Worm (Caenorhabditis elegans) whole organism, young adult: Measurements from ENCODE around the gene cyp-31A2.
A peak's percentile ranks its signal among the peaks of the same experiment; 100 is the strongest.

ENCODE experiments used
- B0019.2 ChIP-seq: fragments of 200-800 bp; sonication (Bioruptor generic); conservative IDR thresholded peaks from 2 replicates; pipeline ENCODE4 v1.3.6; 2022; ENCODE audit warnings: missing genetic modification reagents, missing genetic modification characterization, missing compliant biosample characterization
- B0035.1 ChIP-seq: sonication (generic microtip); optimal IDR thresholded peaks from 2 replicates; lab custom pipeline; 2016; ENCODE audit warnings: missing genetic modification characterization, mild to moderate bottlenecking, missing compliant biosample characterization, missing genotype, missing genetic modification reagents
- B0336.3 ChIP-seq: fragments of 200-800 bp; sonication (Bioruptor generic); IDR thresholded peaks from 2 replicates; pipeline ENCODE4 v1.3.6; 2022; ENCODE audit warnings: missing genetic modification characterization, missing compliant biosample characterization
- D2030.7 ChIP-seq: fragments of 200-800 bp; sonication (Bioruptor generic); IDR thresholded peaks from 2 replicates; pipeline ENCODE4 v1.3.6; 2022; ENCODE audit warnings: missing genetic modification reagents, missing genetic modification characterization, missing compliant biosample characterization
- F49E8.2 ChIP-seq: sonication (generic microtip); optimal IDR thresholded peaks from 3 replicates; lab custom pipeline; 2017; ENCODE audit warnings: missing genetic modification characterization, mild to moderate bottlenecking, missing compliant biosample characterization, antibody characterized with exemption, moderate library complexity; ENCODE audit not compliant: insufficient read depth
- F55B11.4 ChIP-seq: sonication (generic microtip); optimal IDR thresholded peaks from 2 replicates; lab custom pipeline; 2016; ENCODE audit warnings: missing compliant biosample characterization, missing genetic modification characterization, borderline replicate concordance; ENCODE audit not compliant: insufficient read depth
- K11D2.4 ChIP-seq: fragments of 200-800 bp; sonication (Bioruptor generic); IDR thresholded peaks from 2 replicates; pipeline ENCODE4 v1.3.6; 2022; ENCODE audit warnings: missing genetic modification reagents, missing genetic modification characterization, missing compliant biosample characterization
- T07F8.4 ChIP-seq: sonication (generic microtip); optimal IDR thresholded peaks from 2 replicates; lab custom pipeline; 2016; ENCODE audit warnings: mild to moderate bottlenecking, missing genetic modification characterization, moderate library complexity, missing compliant biosample characterization
- T26A5.8 ChIP-seq: sonication (generic microtip); optimal IDR thresholded peaks from 2 replicates; lab custom pipeline; 2016; ENCODE audit warnings: missing genetic modification characterization, missing compliant biosample characterization
- Y95B8A.8 ChIP-seq: fragments of 200-800 bp; sonication (Bioruptor generic); IDR thresholded peaks from 2 replicates; pipeline ENCODE4 v1.3.6; 2022; ENCODE audit warnings: missing genetic modification reagents, missing genetic modification characterization, missing compliant biosample characterization
- ama-1 ChIP-seq, 3 experiments: fragments of 150-350 bp in 1 of 3; sonication (generic microtip) in 2 of 3; optimal IDR thresholded peaks; 2 replicates each; lab custom pipeline; 2014 to 2018; ENCODE audit warnings: missing biosample characterization in 2 of 3, missing genetic modification characterization in 2 of 3, missing genetic modification reagents in 2 of 3
- attf-3 ChIP-seq: fragments of 200-800 bp; sonication (Bioruptor generic); conservative IDR thresholded peaks from 2 replicates; pipeline ENCODE4 v1.3.6; 2022; ENCODE audit warnings: missing genetic modification reagents, missing genetic modification characterization, missing compliant biosample characterization
- attf-6 ChIP-seq: fragments of 200-800 bp; sonication (Bioruptor generic); IDR thresholded peaks from 2 replicates; pipeline ENCODE4 v1.3.6; 2022; ENCODE audit warnings: missing genetic modification reagents, missing genetic modification characterization, missing compliant biosample characterization
- bed-2 ChIP-seq: fragments of 200-800 bp; sonication (Bioruptor generic); IDR thresholded peaks from 2 replicates; pipeline ENCODE4 v1.3.6; 2022; ENCODE audit warnings: missing genetic modification reagents, missing genetic modification characterization, missing compliant biosample characterization
- cebp-1 ChIP-seq, 2 experiments: fragments of 200-800 bp in 1 of 2; sonication (Bioruptor generic) in 1 of 2; sonication (generic microtip) in 1 of 2; IDR thresholded peaks in 1 of 2; optimal IDR thresholded peaks in 1 of 2; 2 replicates each; pipeline versions ENCODE4 v1.3.6 to Lab custom; 2017 to 2022; ENCODE audit warnings: missing compliant biosample characterization in 2 of 2, missing genetic modification characterization in 2 of 2, mild to moderate bottlenecking in 1 of 2, missing genetic modification reagents in 1 of 2, moderate library complexity in 1 of 2
- cebp-2 ChIP-seq: fragments of 200-800 bp; sonication (Bioruptor generic); IDR thresholded peaks from 2 replicates; pipeline ENCODE4 v1.3.6; 2022; ENCODE audit warnings: missing genetic modification characterization, missing compliant biosample characterization
- ceh-100 ChIP-seq: fragments of 200-800 bp; sonication (Bioruptor generic); IDR thresholded peaks from 2 replicates; pipeline ENCODE4 v1.3.6; 2022; ENCODE audit warnings: missing genetic modification reagents, missing genetic modification characterization, missing compliant biosample characterization
- ceh-91 ChIP-seq: fragments of 200-800 bp; sonication (Bioruptor generic); IDR thresholded peaks from 2 replicates; pipeline ENCODE4 v1.3.6; 2022; ENCODE audit warnings: missing genetic modification reagents, missing genetic modification characterization, missing compliant biosample characterization
- chd-7 ChIP-seq: sonication (generic microtip); optimal IDR thresholded peaks from 2 replicates; lab custom pipeline; 2016; ENCODE audit warnings: mild to moderate bottlenecking, missing genetic modification characterization, moderate library complexity, missing compliant biosample characterization
- dox-1 ChIP-seq: fragments of 200-800 bp; sonication (Bioruptor generic); IDR thresholded peaks from 2 replicates; pipeline ENCODE4 v1.3.6; 2022; ENCODE audit warnings: missing genetic modification reagents, missing genetic modification characterization, missing compliant biosample characterization
- egrh-3 ChIP-seq: fragments of 200-800 bp; sonication (Bioruptor generic); IDR thresholded peaks from 2 replicates; pipeline ENCODE4 v1.3.6; 2022; ENCODE audit warnings: missing genetic modification reagents, missing genetic modification characterization, missing compliant biosample characterization
- ekl-4 ChIP-seq: fragments of 200-800 bp; sonication (Bioruptor generic); IDR thresholded peaks from 2 replicates; pipeline ENCODE4 v1.3.6; 2022; ENCODE audit warnings: missing genetic modification reagents, missing genetic modification characterization, missing compliant biosample characterization
- him-1 ChIP-seq: sonication (generic microtip); optimal IDR thresholded peaks from 2 replicates; lab custom pipeline; 2016; ENCODE audit warnings: missing genotype, missing genetic modification reagents, missing genetic modification characterization, missing compliant biosample characterization
- hlh-12 ChIP-seq: sonication (generic microtip); optimal IDR thresholded peaks from 2 replicates; lab custom pipeline; 2016; ENCODE audit warnings: missing genetic modification characterization, missing compliant biosample characterization
- hlh-26 ChIP-seq: fragments of 200-800 bp; sonication (Bioruptor generic); conservative IDR thresholded peaks from 2 replicates; pipeline ENCODE4 v1.3.6; 2022; ENCODE audit warnings: missing genetic modification reagents, missing genetic modification characterization, missing compliant biosample characterization
- hmg-1.2 ChIP-seq: fragments of 200-800 bp; sonication (Bioruptor generic); IDR thresholded peaks from 2 replicates; pipeline ENCODE4 v1.3.6; 2022; ENCODE audit warnings: missing genetic modification reagents, missing genetic modification characterization, missing compliant biosample characterization
- let-526 ChIP-seq: fragments of 200-800 bp; sonication (Bioruptor generic); IDR thresholded peaks from 2 replicates; pipeline ENCODE4 v1.3.6; 2022; ENCODE audit warnings: missing genetic modification reagents, missing genetic modification characterization, missing compliant biosample characterization
- lin-54 ChIP-seq: fragments of 200-800 bp; sonication (Bioruptor generic); optimal IDR thresholded peaks from 2 replicates; lab custom pipeline; 2018; ENCODE audit warnings: mild to moderate bottlenecking, missing genetic modification characterization, missing compliant biosample characterization
- lir-1 ChIP-seq: fragments of 200-800 bp; sonication (Bioruptor generic); conservative IDR thresholded peaks from 2 replicates; pipeline ENCODE4 v1.3.6; 2022; ENCODE audit warnings: missing genetic modification reagents, missing genetic modification characterization, missing compliant biosample characterization
- lsl-1 ChIP-seq: fragments of 200-800 bp; sonication (Bioruptor generic); optimal IDR thresholded peaks from 2 replicates; lab custom pipeline; 2018; ENCODE audit warnings: mild to moderate bottlenecking, missing genetic modification characterization, moderate library complexity, missing compliant biosample characterization
- madf-10 ChIP-seq: sonication (generic microtip); optimal IDR thresholded peaks from 2 replicates; lab custom pipeline; 2016; ENCODE audit warnings: mild to moderate bottlenecking, missing genetic modification characterization, missing compliant biosample characterization
- mes-4 ChIP-seq: sonication (generic microtip); optimal IDR thresholded peaks from 2 replicates; lab custom pipeline; 2016; ENCODE audit warnings: missing genotype, missing genetic modification characterization, missing compliant biosample characterization
- pha-4 ChIP-seq: fragments of 150-350 bp; sonication (generic microtip); optimal IDR thresholded peaks from 2 replicates; lab custom pipeline; 2014; ENCODE audit warnings: missing biosample characterization, missing genetic modification reagents, missing genetic modification characterization
- rcor-1 ChIP-seq: fragments of 200-800 bp; sonication (Bioruptor generic); IDR thresholded peaks from 2 replicates; pipeline ENCODE4 v1.3.6; 2022; ENCODE audit warnings: missing genetic modification reagents, missing genetic modification characterization, missing compliant biosample characterization
- repo-1 ChIP-seq: sonication (generic microtip); optimal IDR thresholded peaks from 2 replicates; lab custom pipeline; 2017; ENCODE audit warnings: mild to moderate bottlenecking, missing genetic modification characterization, missing compliant biosample characterization
- sdz-38 ChIP-seq: sonication (generic microtip); optimal IDR thresholded peaks from 2 replicates; lab custom pipeline; 2016; ENCODE audit warnings: missing genotype, missing genetic modification characterization, missing compliant biosample characterization
- sea-2 ChIP-seq: fragments of 200-800 bp; sonication (Bioruptor generic); IDR thresholded peaks from 2 replicates; pipeline ENCODE4 v1.3.6; 2022; ENCODE audit warnings: missing genetic modification characterization, missing compliant biosample characterization
- snpc-1.3 ChIP-seq: sonication (generic microtip); optimal IDR thresholded peaks from 2 replicates; lab custom pipeline; 2017; ENCODE audit warnings: missing genetic modification characterization, mild to moderate bottlenecking, missing compliant biosample characterization, antibody characterized with exemption, moderate library complexity, missing genotype, missing genetic modification reagents; ENCODE audit not compliant: insufficient read depth
- tlf-1 ChIP-seq: fragments of 200-800 bp; sonication (Bioruptor generic); optimal IDR thresholded peaks from 2 replicates; lab custom pipeline; 2018; ENCODE audit warnings: mild to moderate bottlenecking, missing genetic modification characterization, missing compliant biosample characterization
- unc-62 ChIP-seq: fragments of 150-350 bp; optimal IDR thresholded peaks from 2 replicates; lab custom pipeline; 2014; ENCODE audit warnings: missing biosample characterization, missing genetic modification reagents, missing genetic modification characterization
- xnd-1 ChIP-seq: sonication (generic microtip); optimal IDR thresholded peaks from 2 replicates; lab custom pipeline; 2016; ENCODE audit warnings: missing genotype, missing genetic modification reagents, missing genetic modification characterization, missing compliant biosample characterization
- zfh-2 ChIP-seq: fragments of 200-800 bp; sonication (Bioruptor generic); conservative IDR thresholded peaks from 2 replicates; pipeline ENCODE4 v1.3.6; 2022; ENCODE audit warnings: missing genetic modification reagents, missing genetic modification characterization, missing compliant biosample characterization
- ztf-18 ChIP-seq: sonication (generic microtip); optimal IDR thresholded peaks from 2 replicates; lab custom pipeline; 2016; ENCODE audit warnings: missing genotype, mild to moderate bottlenecking, missing genetic modification characterization, missing compliant biosample characterization
- ztf-22 ChIP-seq: fragments of 200-800 bp; sonication (Bioruptor generic); optimal IDR thresholded peaks from 2 replicates; lab custom pipeline; 2018; ENCODE audit warnings: mild to moderate bottlenecking, missing genetic modification characterization, moderate library complexity, missing compliant biosample characterization
- ztf-26 ChIP-seq: sonication (generic microtip); optimal IDR thresholded peaks from 2 replicates; lab custom pipeline; 2017; ENCODE audit warnings: missing genetic modification characterization, missing compliant biosample characterization
- ztf-28 ChIP-seq: fragments of 200-800 bp; sonication (Bioruptor generic); IDR thresholded peaks from 2 replicates; pipeline ENCODE4 v1.3.6; 2022; ENCODE audit warnings: missing genetic modification reagents, missing genetic modification characterization, missing compliant biosample characterization
- ztf-6 ChIP-seq: fragments of 200-800 bp; sonication (Bioruptor generic); IDR thresholded peaks from 2 replicates; pipeline ENCODE4 v1.3.6; 2022; ENCODE audit warnings: missing genetic modification reagents, missing genetic modification characterization, missing compliant biosample characterization

The cyp-31A2 gene

DNA sequence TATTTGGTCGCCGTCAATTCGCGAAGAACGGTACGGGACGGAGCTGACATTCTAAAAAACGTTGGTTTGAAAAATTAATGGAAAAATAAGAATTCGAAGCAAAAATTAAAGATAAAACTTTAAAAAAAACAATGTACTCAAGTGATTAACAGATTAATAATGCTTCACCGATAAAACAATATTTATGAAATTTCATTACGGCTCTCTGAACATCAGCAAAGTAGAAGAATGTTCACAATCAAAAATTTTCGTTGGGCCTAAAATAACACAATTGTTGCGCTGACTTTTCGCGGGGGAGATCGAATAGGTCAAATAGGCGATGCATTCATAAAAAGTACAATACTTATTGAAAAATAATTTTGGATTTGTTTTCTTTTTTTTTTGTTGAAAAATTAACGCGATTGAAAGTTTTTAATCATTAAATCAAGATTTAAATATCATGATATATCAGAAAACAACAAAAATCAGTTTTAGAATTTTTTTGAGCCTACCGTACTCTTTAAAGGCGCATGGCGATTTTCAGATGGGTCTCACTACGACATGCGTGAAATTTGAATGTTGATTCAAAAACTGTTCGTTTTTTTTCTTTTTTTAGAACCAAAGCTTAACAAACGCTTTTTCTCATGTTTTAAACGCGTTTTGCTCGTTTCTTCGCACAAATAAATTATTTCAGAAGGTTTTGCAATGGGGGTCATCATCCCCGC lies at the start of gene cyp-31A2, which contains the start of gene memi-3:
TSS of gene cyp-31A2 (plus strand) at position 674 of the 704 bp plus-strand sequence.
TSS of gene memi-3 (minus strand) at position 51 of the 704 bp plus-strand sequence.
- TF ChIP-seq T26A5.8 (no peak), ama-1 (optimal IDR thresholded peaks at IDR 0.05; lab: Kevin White, UChicago) (no peak), ama-1 (GFP tag; optimal IDR thresholded peaks at IDR 0.05; lab: Kevin White, UChicago) (no peak), sdz-38 (no peak), unc-62 (GFP tag; lab: Kevin White, UChicago) (no peak), Y95B8A.8 (no peak), ztf-28 (GFP tag; lab: Robert Waterston, UW) (no peak), let-526 (no peak), chd-7 (tag; lab: Kevin White, UChicago) (no peak), lsl-1 (GFP tag; lab: Kevin White, UChicago) (peak; percentile 82), F55B11.4 (tag; lab: Kevin White, UChicago) (no peak), hlh-26 (GFP tag; lab: Robert Waterston, UW) (no peak), sea-2 (no peak), tlf-1 (GFP tag; lab: Kevin White, UChicago) (no peak), bed-2 (GFP tag; lab: Robert Waterston, UW) (no peak), cebp-1 (GFP tag; IDR thresholded peaks at IDR 0.05; lab: Robert Waterston, UW) (no peak), cebp-1 (tag; optimal IDR thresholded peaks at IDR 0.05; lab: Kevin White, UChicago) (no peak), mes-4 (tag; lab: Kevin White, UChicago) (no peak), ekl-4 (GFP tag; lab: Robert Waterston, UW) (no peak), pha-4 (tag; lab: Kevin White, UChicago) (no peak), him-1 (no peak), attf-3 (GFP tag; lab: Robert Waterston, UW) (no peak), snpc-1.3 (no peak), B0035.1 (no peak), madf-10 (tag; lab: Kevin White, UChicago) (no peak), ceh-100 (GFP tag; lab: Robert Waterston, UW) (no peak), hmg-1.2 (no peak), K11D2.4 (GFP tag; lab: Robert Waterston, UW) (no peak), egrh-3 (GFP tag; lab: Robert Waterston, UW) (no peak), B0019.2 (GFP tag; lab: Robert Waterston, UW) (no peak), dox-1 (GFP tag; lab: Robert Waterston, UW) (no peak), T07F8.4 (no peak), lin-54 (GFP tag; lab: Kevin White, UChicago) (peak; percentile 45), zfh-2 (no peak), repo-1 (no peak), lir-1 (GFP tag; lab: Robert Waterston, UW) (no peak), rcor-1 (GFP tag; lab: Robert Waterston, UW) (no peak), ztf-26 (tag; lab: Kevin White, UChicago) (no peak), F49E8.2 (tag; lab: Kevin White, UChicago) (no peak), ceh-91 (peak; percentile 40; the same call in 1 of the 2 replicates), xnd-1 (tag; lab: Kevin White, UChicago) (peak; percentile 80), B0336.3 (GFP tag; lab: Robert Waterston, UW) (no peak), cebp-2 (GFP tag; lab: Robert Waterston, UW) (no peak), D2030.7 (peak; percentile 39; the same call in 1 of the 2 replicates), ztf-22 (GFP tag; lab: Kevin White, UChicago) (no peak), attf-6 (no peak), ztf-6 (GFP tag; lab: Robert Waterston, UW) (no peak), ztf-18 (no peak), hlh-12 (tag; lab: Kevin White, UChicago) (no peak)
